Worm (Caenorhabditis elegans): ENCODE results near the gene rbmx-2.

rbmx-2 gene

ce11 chrII:6235432-6236092 lies 38.8 kb upstream of the rbmx-2 start, which contains the start of gene T24H7.9:
TSS of gene T24H7.9 (minus strand) at chrII:6235505.
- TF ChIP-seq dpl-1 (GFP tag; optimal IDR thresholded peaks at IDR 0.05), result no peak
- TF ChIP-seq lin-39 (tag; optimal IDR thresholded peaks at IDR 0.05), result no peak
- TF ChIP-seq sptf-1 (tag; optimal IDR thresholded peaks at IDR 0.05), result no peak
- no peak for TF ChIP-seq ceh-8 (GFP tag; optimal IDR thresholded peaks at IDR 0.05)
- TF ChIP-seq egl-27 (tag; optimal IDR thresholded peaks at IDR 0.05), result no peak
- no peak for TF ChIP-seq aly-2 (tag; optimal IDR thresholded peaks at IDR 0.05)
- no peak for TF ChIP-seq tbx-2 (tag; optimal IDR thresholded peaks at IDR 0.05)
- TF ChIP-seq sup-37 (GFP tag; optimal IDR thresholded peaks at IDR 0.05), result no peak
- no peak for TF ChIP-seq grh-1 (GFP tag; IDR thresholded peaks at IDR 0.05)
- TF ChIP-seq ceh-63 (GFP tag; optimal IDR thresholded peaks at IDR 0.05), result no peak
- TF ChIP-seq ceh-82 (tag; optimal IDR thresholded peaks at IDR 0.05), result no peak

- TF ChIP-seq lin-14 (GFP tag; optimal IDR thresholded peaks at IDR 0.05), result peak; percentile 64
- TF ChIP-seq mdl-1 (tag; optimal IDR thresholded peaks at IDR 0.05), result no peak
- TF ChIP-seq pqm-1 (tag; optimal IDR thresholded peaks at IDR 0.05), result no peak
- TF ChIP-seq dsc-1 (tag; optimal IDR thresholded peaks at IDR 0.05), result no peak
Observed at ce11 chrII:6230116-6230515, 33.4 kb upstream of the rbmx-2 start.

DNA sequence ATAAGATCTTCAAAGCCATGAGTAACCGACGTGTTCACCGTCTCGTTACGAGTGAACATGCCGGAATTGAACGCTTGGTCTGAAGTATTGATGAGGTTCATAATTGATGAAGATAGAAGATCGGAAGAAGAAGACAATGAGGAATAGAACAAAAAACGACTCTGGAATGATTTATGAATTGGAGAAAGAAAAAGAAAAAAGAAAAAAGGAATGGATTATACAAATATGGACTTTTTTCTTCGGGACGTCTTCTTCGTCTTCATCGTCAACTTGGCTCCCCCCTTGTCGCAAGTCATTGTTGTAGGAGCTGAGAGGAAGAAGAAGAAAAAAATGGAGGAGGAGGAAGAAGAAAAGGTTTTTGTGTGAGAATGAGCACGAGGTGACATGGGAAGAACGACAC lies 30.2 kb upstream of the rbmx-2 start, which contains the start of gene srsy-2:
Gene srsy-2, minus strand, starts transcription at position 101 of the 400 bp plus-strand sequence.
- TF ChIP-seq C34B4.2 (tag; optimal IDR thresholded peaks at IDR 0.05) (no peak), lin-13 (GFP tag; optimal IDR thresholded peaks at IDR 0.05) (no peak), mep-1 (tag; optimal IDR thresholded peaks at IDR 0.05) (no peak), nhr-84 (tag; optimal IDR thresholded peaks at IDR 0.05) (no peak), ets-5 (GFP tag; IDR thresholded peaks at IDR 0.05) (no peak), unc-86 (tag; optimal IDR thresholded peaks at IDR 0.05) (peak; percentile 15), dpl-1 (GFP tag; optimal IDR thresholded peaks at IDR 0.05) (no peak), mef-2 (tag; optimal IDR thresholded peaks at IDR 0.05) (no peak), ztf-4 (tag; optimal IDR thresholded peaks at IDR 0.05) (no peak), lin-15B (tag; optimal IDR thresholded peaks at IDR 0.05) (no peak), ceh-88 (GFP tag; IDR thresholded peaks at IDR 0.05) (no peak), nhr-85 (tag) (no peak), snu-23 (GFP tag; optimal IDR thresholded peaks at IDR 0.05) (no peak), snpc-4 (tag; optimal IDR thresholded peaks at IDR 0.05) (no peak), nhr-237 (tag; optimal IDR thresholded peaks at IDR 0.05) (no peak), lin-14 (GFP tag; optimal IDR thresholded peaks at IDR 0.05) (peak; percentile 36), C04F5.9 (tag; optimal IDR thresholded peaks at IDR 0.05) (no peak)

ce11 chrII:6223755-6224154 lies 27.0 kb upstream of the rbmx-2 start:
- peak; percentile 81 for TF ChIP-seq blmp-1 (tag; optimal IDR thresholded peaks at IDR 0.05)
- peak; percentile 57 for TF ChIP-seq nhr-85 (tag)
- TF ChIP-seq nhr-11 (tag; optimal IDR thresholded peaks at IDR 0.05), result no peak

DNA sequence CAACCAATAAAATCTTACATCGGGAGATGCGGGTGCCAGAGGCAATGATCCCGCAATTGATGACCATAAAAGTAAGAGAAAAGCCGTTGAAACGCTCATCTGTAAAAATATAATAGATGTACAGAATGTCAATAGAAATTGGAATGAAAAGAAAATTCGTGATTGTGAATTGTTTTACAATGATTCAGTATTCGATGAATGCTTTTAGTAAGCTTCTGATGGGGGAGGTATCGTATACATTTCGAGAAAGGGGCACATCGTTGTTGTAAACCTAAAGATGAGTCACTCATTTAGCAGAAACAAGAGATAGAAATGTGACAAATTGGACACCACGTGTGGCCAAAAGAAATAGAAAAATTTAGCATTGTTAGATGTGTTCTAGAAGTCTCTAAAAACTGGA lies 25.8 kb upstream of the rbmx-2 start, which contains the start of gene C30B5.6:
Gene C30B5.6, minus strand, starts transcription at position 101 of the 400 bp plus-strand sequence.
- TF ChIP-seq jun-1 (tag; optimal IDR thresholded peaks at IDR 0.05), result no peak
- no peak for TF ChIP-seq fos-1 (tag; optimal IDR thresholded peaks at IDR 0.05)

DNA sequence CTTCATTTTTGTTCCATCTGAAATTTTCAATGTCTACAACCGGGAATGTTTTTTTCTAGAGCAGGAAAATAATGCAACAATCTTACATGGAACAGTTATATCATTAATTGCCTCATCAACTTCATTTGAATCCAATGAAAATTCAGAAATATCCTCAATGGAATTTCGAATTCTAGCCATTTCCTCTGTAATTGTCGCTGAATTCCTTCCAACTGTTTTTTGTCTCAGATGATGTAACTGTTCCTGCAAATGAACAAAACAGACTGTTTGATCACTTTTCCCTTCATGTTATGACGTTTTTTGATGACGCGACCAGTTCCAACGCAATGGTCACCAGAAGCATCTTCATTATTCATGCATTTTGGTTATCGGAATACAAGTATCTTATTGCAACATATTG lies 24.7 kb upstream of the rbmx-2 start:
- no peak for TF ChIP-seq efl-3 (GFP tag; optimal IDR thresholded peaks at IDR 0.05)
- TF ChIP-seq snu-23 (GFP tag; optimal IDR thresholded peaks at IDR 0.05), result no peak
- no peak for TF ChIP-seq egl-13 (tag; optimal IDR thresholded peaks at IDR 0.05)
- TF ChIP-seq ceh-82 (tag; optimal IDR thresholded peaks at IDR 0.05), result no peak
- no peak for TF ChIP-seq lsy-2 (tag; optimal IDR thresholded peaks at IDR 0.05)
- TF ChIP-seq nhr-47 (tag; optimal IDR thresholded peaks at IDR 0.05), result no peak
- no peak for TF ChIP-seq mef-2 (tag; optimal IDR thresholded peaks at IDR 0.05)
- no peak for TF ChIP-seq nhr-237 (tag; optimal IDR thresholded peaks at IDR 0.05)
- TF ChIP-seq irx-1 (tag; optimal IDR thresholded peaks at IDR 0.05), result no peak
- TF ChIP-seq ets-5 (GFP tag; IDR thresholded peaks at IDR 0.05), result no peak
- no peak for TF ChIP-seq lin-35 (GFP tag; optimal IDR thresholded peaks at IDR 0.05)

Data from whole organism, L1 larva.